Fruit fly (Drosophila melanogaster): ENCODE results near the gene BicD.

The BicD gene

DNA sequence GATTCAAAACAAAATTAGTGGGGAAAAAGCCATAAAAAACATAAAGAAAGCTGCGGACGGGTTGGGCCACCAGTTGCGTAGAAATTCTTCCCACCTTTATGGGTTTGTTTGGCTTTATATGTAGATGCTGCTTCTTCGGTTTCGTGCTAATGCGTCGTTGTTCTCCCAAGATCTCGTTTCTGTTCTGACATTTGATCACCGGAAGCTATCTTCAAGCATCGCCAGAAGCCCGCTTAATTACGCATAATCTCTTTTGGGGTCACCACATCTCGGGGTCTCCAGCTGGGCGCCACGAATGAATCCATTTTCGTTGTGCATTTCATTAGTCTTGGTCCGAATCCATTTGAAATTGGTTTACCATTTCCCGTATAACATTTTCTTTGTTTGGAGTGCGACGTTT lies 22.7 kb upstream of the BicD start:
- TF ChIP-seq spab (GFP tag; optimal IDR thresholded peaks at IDR 0.05) (no peak), CG6276 (GFP tag; optimal IDR thresholded peaks at IDR 0.05) (no peak), CG8319 (GFP tag; optimal IDR thresholded peaks at IDR 0.05) (no peak), Eip78C (GFP tag) (no peak), pdm3 (GFP tag; optimal IDR thresholded peaks at IDR 0.05) (no peak), fd59A (GFP tag; optimal IDR thresholded peaks at IDR 0.05) (no peak), CG6808 (GFP tag; optimal IDR thresholded peaks at IDR 0.05) (no peak), fkh (GFP tag; optimal IDR thresholded peaks at IDR 0.05) (no peak), Ets96B (tag; optimal IDR thresholded peaks at IDR 0.05) (no peak), CG4318 (GFP tag; optimal IDR thresholded peaks at IDR 0.05) (no peak), fd85E (GFP tag; optimal IDR thresholded peaks at IDR 0.05) (no peak), Hr4 (GFP tag; optimal IDR thresholded peaks at IDR 0.05) (no peak), CG8119 (GFP tag; IDR thresholded peaks at IDR 0.05) (no peak), CG34406 (GFP tag; optimal IDR thresholded peaks at IDR 0.05) (no peak), Eip93F (GFP tag; optimal IDR thresholded peaks at IDR 0.05) (no peak)

DNA sequence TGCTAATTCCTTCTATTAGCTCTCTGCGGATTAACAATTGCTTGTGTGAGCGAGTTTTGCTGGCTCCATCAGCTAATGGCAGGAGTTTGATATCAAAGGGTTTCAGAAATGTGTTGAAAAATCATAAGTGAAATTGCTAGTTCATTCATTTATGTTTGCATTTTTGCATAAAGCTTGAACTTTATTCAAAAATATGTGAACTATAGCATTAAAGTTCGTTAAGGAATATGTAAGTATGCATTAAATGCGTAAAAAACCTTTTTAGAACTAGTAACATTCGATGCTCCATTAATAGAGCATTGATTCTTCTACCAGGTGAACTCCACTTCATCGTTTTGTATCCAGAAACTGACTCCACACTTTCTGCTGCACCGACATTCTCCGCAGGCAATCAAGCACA lies 19.7 kb upstream of the BicD start:
- peak; percentile 89 for TF ChIP-seq CG32006 (GFP tag; optimal IDR thresholded peaks at IDR 0.05)
- TF ChIP-seq CG15336 (GFP tag; IDR thresholded peaks at IDR 0.05): peak; percentile 49; the same call in 1 of the 2 replicates
- no peak for TF ChIP-seq CG34406 (GFP tag; optimal IDR thresholded peaks at IDR 0.05)
- TF ChIP-seq CG16779 (tag; optimal IDR thresholded peaks at IDR 0.05): no peak
- TF ChIP-seq CG8119 (GFP tag; IDR thresholded peaks at IDR 0.05): peak; percentile 65
- no peak for TF ChIP-seq achi (GFP tag; optimal IDR thresholded peaks at IDR 0.05)
- no peak for TF ChIP-seq CG10669 (GFP tag; optimal IDR thresholded peaks at IDR 0.05)
- TF ChIP-seq acj6 (GFP tag; optimal IDR thresholded peaks at IDR 0.05): peak; percentile 16

DNA sequence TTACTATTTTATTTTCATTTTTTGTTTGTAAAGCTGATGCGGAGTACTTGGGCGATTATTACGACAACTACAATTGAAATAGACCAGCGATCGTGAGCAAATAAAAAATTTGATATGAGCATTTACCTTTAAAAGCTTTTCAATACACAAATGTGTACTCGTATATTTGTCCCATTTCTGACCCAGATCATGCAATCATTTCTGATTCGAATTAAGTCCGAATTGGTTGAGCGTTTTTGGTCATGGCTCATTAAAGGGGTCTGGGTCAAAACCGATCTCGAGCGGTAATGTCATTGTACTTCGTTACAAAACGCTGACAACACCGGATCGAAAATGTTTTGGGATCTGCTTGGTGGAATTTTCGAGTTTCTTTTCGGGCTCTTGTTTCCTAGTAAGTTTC lies 13.2 kb upstream of the BicD start, which contains the start of gene CG43220:
Gene CG43220, plus strand, starts transcription at position 301 of the 400 bp plus-strand sequence.
- TF ChIP-seq CG7368 (GFP tag; optimal IDR thresholded peaks at IDR 0.05) (no peak), CG8319 (GFP tag; optimal IDR thresholded peaks at IDR 0.05) (no peak)

DNA sequence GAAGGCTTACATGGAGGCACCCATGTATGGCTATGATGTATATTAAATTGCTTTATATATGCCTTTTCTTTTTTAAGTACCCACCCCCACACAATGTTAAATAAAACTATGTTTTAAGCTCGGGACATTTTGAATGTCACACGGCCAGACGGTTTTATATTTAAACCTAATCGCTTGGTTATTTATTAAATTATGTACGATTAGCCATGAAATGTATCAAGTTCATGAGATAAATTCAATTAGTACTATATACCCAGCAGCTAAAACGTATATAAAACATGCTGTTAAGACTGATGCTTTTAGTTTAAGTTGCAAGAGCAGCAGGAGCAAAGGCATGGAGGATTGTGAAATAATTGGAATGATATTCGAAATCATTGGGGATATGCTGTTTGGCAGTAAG lies 12.4 kb upstream of the BicD start, which contains the start of the genes CG43221 and CG43645:
Gene CG43221, plus strand, starts transcription at position 301 of the 400 bp plus-strand sequence.
Gene CG43645, plus strand, starts transcription at position 301 of the 400 bp plus-strand sequence.
- TF ChIP-seq Ets96B (tag; optimal IDR thresholded peaks at IDR 0.05): no peak
- no peak for TF ChIP-seq CG6854 (GFP tag; optimal IDR thresholded peaks at IDR 0.05)
- TF ChIP-seq CG6276 (GFP tag; optimal IDR thresholded peaks at IDR 0.05): no peak
- no peak for TF ChIP-seq Eip75B (GFP tag; optimal IDR thresholded peaks at IDR 0.05)
- TF ChIP-seq topi (GFP tag; optimal IDR thresholded peaks at IDR 0.05): no peak
- no peak for TF ChIP-seq CG9139 (GFP tag; optimal IDR thresholded peaks at IDR 0.05)
- no peak for TF ChIP-seq fd85E (GFP tag; optimal IDR thresholded peaks at IDR 0.05)
- TF ChIP-seq CG8632 (GFP tag; optimal IDR thresholded peaks at IDR 0.05): no peak
- no peak for TF ChIP-seq svp (GFP tag)
- no peak for TF ChIP-seq Hr38 (GFP tag; optimal IDR thresholded peaks at IDR 0.05)
- no peak for TF ChIP-seq OdsH (GFP tag; optimal IDR thresholded peaks at IDR 0.05)
- TF ChIP-seq Sox102F (GFP tag; optimal IDR thresholded peaks at IDR 0.05): no peak
- TF ChIP-seq vri (GFP tag; optimal IDR thresholded peaks at IDR 0.05): no peak
- no peak for TF ChIP-seq CG4318 (GFP tag; optimal IDR thresholded peaks at IDR 0.05)

DNA sequence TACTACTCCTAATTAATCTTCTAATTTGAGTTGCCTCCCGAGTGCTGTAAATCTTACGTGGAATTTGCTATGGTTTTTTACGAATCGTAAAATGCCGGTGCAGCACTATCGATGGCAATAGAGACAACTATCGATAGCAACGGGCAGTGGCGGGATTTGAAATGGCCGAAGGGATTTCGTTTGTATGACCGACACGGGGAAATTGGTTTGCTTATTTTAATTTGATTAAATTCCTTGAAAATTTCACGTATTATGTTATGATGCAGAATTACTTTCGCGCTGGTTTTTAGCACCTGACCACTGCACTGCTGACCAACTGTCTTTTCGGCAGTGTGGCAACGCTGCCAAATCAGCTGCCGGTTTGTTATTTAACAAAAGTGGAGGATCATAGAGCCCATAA lies 11.2 kb upstream of the BicD start, which contains the start of the genes GCS2beta and CG5131:
Gene GCS2beta, minus strand, starts transcription at position 134 of the 400 bp plus-strand sequence.
Gene CG5131, plus strand, starts transcription at position 328 of the 400 bp plus-strand sequence.
- TF ChIP-seq fkh (GFP tag; optimal IDR thresholded peaks at IDR 0.05) (no peak), Eip75B (GFP tag; optimal IDR thresholded peaks at IDR 0.05) (peak; percentile 91), Ets21C (GFP tag; optimal IDR thresholded peaks at IDR 0.05) (peak; percentile 93), Eip78C (GFP tag) (peak; percentile 96), spab (GFP tag; optimal IDR thresholded peaks at IDR 0.05) (peak; percentile 61), vri (GFP tag; optimal IDR thresholded peaks at IDR 0.05) (peak; percentile 89), svp (GFP tag) (peak; percentile 97), salr (GFP tag; optimal IDR thresholded peaks at IDR 0.05) (peak; percentile 85 to 86), cyc (GFP tag; optimal IDR thresholded peaks at IDR 0.05) (peak; percentile 96), fd85E (GFP tag; optimal IDR thresholded peaks at IDR 0.05) (peak; percentile 61), CG1621 (tag; optimal IDR thresholded peaks at IDR 0.05) (peak; percentile 86), Sox14 (GFP tag; optimal IDR thresholded peaks at IDR 0.05) (peak; percentile 95), dsx (GFP tag; optimal IDR thresholded peaks at IDR 0.05; ENCODE audit: poor library complexity, severe bottlenecking) (peak; percentile 61), CG11762 (GFP tag; optimal IDR thresholded peaks at IDR 0.05; ENCODE audit: insufficient read depth) (peak; percentile 86), Ets96B (tag; optimal IDR thresholded peaks at IDR 0.05) (peak; percentile 80), achi (GFP tag; optimal IDR thresholded peaks at IDR 0.05) (peak; percentile 91), CG8632 (GFP tag; optimal IDR thresholded peaks at IDR 0.05) (peak; percentile 82), CG3032 (tag; optimal IDR thresholded peaks at IDR 0.05) (peak; percentile 87), CG15336 (GFP tag; IDR thresholded peaks at IDR 0.05) (peak; percentile 85), CG10669 (GFP tag; optimal IDR thresholded peaks at IDR 0.05) (peak; percentile 81), CG9139 (GFP tag; optimal IDR thresholded peaks at IDR 0.05) (no peak), Hr4 (GFP tag; optimal IDR thresholded peaks at IDR 0.05) (peak; percentile 96), pdm3 (GFP tag; optimal IDR thresholded peaks at IDR 0.05) (peak; percentile 96), Met (GFP tag; optimal IDR thresholded peaks at IDR 0.05) (peak; percentile 89), Sox102F (GFP tag; optimal IDR thresholded peaks at IDR 0.05) (peak; percentile 88), CG32006 (GFP tag; optimal IDR thresholded peaks at IDR 0.05) (peak; percentile 93)
